Worm (Caenorhabditis elegans) whole organism, L1 larva: ENCODE data around the gene R13H4.2.
A peak's percentile ranks its signal among the peaks of the same experiment; 100 is the strongest.

Experiments
- C16A3.4 ChIP-seq: fragments of 150-350 bp; optimal IDR thresholded peaks from 2 replicates; lab custom pipeline; 2014; ENCODE audit warnings: missing biosample characterization, missing genetic modification characterization
- C34B4.2 ChIP-seq: sonication (generic microtip); optimal IDR thresholded peaks from 2 replicates; lab custom pipeline; 2017; ENCODE audit warnings: mild to moderate bottlenecking, missing genetic modification characterization, missing compliant biosample characterization
- Y116A8C.19 ChIP-seq: sonication (generic microtip); optimal IDR thresholded peaks from 2 replicates; lab custom pipeline; 2016; ENCODE audit warnings: missing compliant biosample characterization, missing genetic modification characterization, borderline replicate concordance
- alr-1 ChIP-seq: fragments of 200-800 bp; sonication (Bioruptor generic); optimal IDR thresholded peaks from 2 replicates; lab custom pipeline; 2018; ENCODE audit warnings: borderline replicate concordance, mild to moderate bottlenecking, missing genetic modification characterization, missing compliant biosample characterization
- aly-2 ChIP-seq: fragments of 150-350 bp; optimal IDR thresholded peaks from 2 replicates; lab custom pipeline; 2014; ENCODE audit warnings: missing biosample characterization, missing genetic modification characterization
- blmp-1 ChIP-seq: fragments of 150-350 bp; optimal IDR thresholded peaks from 2 replicates; lab custom pipeline; 2014; ENCODE audit warnings: missing biosample characterization, missing genetic modification characterization
- ceh-8 ChIP-seq: fragments of 200-800 bp; sonication (Bioruptor generic); optimal IDR thresholded peaks from 2 replicates; lab custom pipeline; 2018; ENCODE audit warnings: mild to moderate bottlenecking, missing genetic modification characterization, moderate library complexity, missing compliant biosample characterization
- ceh-82 ChIP-seq, 3 experiments: fragments of 150-350 bp in 1 of 3; sonication (generic microtip) in 2 of 3; optimal IDR thresholded peaks; 2 replicates each; lab custom pipeline; 2014 to 2017; ENCODE audit warnings: missing biosample characterization in 3 of 3, missing genetic modification characterization in 3 of 3
- ceh-90 ChIP-seq: sonication (generic microtip); optimal IDR thresholded peaks from 2 replicates; lab custom pipeline; 2016; ENCODE audit warnings: missing genetic modification characterization, missing compliant biosample characterization
- dpl-1 ChIP-seq, 3 experiments: fragments of 150-350 bp in 2 of 3; sonication (generic microtip) in 1 of 3; optimal IDR thresholded peaks; 2 replicates each; lab custom pipeline; 2014 to 2017; ENCODE audit warnings: missing biosample characterization in 3 of 3, missing genetic modification characterization in 3 of 3, missing genetic modification reagents in 3 of 3
- efl-1 ChIP-seq, 4 experiments: fragments of 150-350 bp; optimal IDR thresholded peaks in 3 of 4; peaks in 1 of 4; 1 replicate in 1 of 4; 2 replicates in 3 of 4; lab custom pipeline; 2014; ENCODE audit warnings: missing biosample characterization in 2 of 4, missing genetic modification characterization in 2 of 4, missing genetic modification reagents in 2 of 4
- efl-3 ChIP-seq: fragments of 200-800 bp; sonication (Bioruptor generic); optimal IDR thresholded peaks from 2 replicates; lab custom pipeline; 2018; ENCODE audit warnings: mild to moderate bottlenecking, missing genetic modification characterization, missing compliant biosample characterization
- egl-13 ChIP-seq: sonication (generic microtip); optimal IDR thresholded peaks from 2 replicates; lab custom pipeline; 2016; ENCODE audit warnings: missing genotype, missing genetic modification reagents, missing genetic modification characterization, missing compliant biosample characterization
- egl-27 ChIP-seq, 2 experiments: fragments of 150-350 bp in 1 of 2; sonication (generic microtip); optimal IDR thresholded peaks; 3 replicates each; lab custom pipeline; 2017 to 2018; ENCODE audit warnings: missing biosample characterization in 2 of 2, missing genetic modification characterization in 2 of 2, missing genetic modification reagents in 2 of 2
- ets-5 ChIP-seq: fragments of 200-800 bp; sonication (Bioruptor generic); IDR thresholded peaks from 2 replicates; pipeline ENCODE4 v1.3.6; 2022; ENCODE audit warnings: missing genetic modification characterization, missing compliant biosample characterization
- fkh-10 ChIP-seq: sonication (generic microtip); optimal IDR thresholded peaks from 2 replicates; lab custom pipeline; 2017; ENCODE audit warnings: missing biosample characterization, missing genetic modification reagents, missing genetic modification characterization
- fkh-8 ChIP-seq: sonication (generic microtip); optimal IDR thresholded peaks from 2 replicates; lab custom pipeline; 2016; ENCODE audit warnings: mild to moderate bottlenecking, missing genetic modification characterization, missing compliant biosample characterization
- fos-1 ChIP-seq: fragments of 150-350 bp; optimal IDR thresholded peaks from 2 replicates; lab custom pipeline; 2014; ENCODE audit warnings: missing biosample characterization, missing genetic modification characterization
- hpl-2 ChIP-seq: fragments of 150-350 bp; optimal IDR thresholded peaks from 2 replicates; lab custom pipeline; 2014; ENCODE audit warnings: missing biosample characterization, missing genetic modification reagents, missing genetic modification characterization
- irx-1 ChIP-seq: sonication (generic microtip); optimal IDR thresholded peaks from 2 replicates; lab custom pipeline; 2016; ENCODE audit warnings: missing genetic modification characterization, missing compliant biosample characterization
- isw-1 ChIP-seq: fragments of 200-800 bp; sonication (Bioruptor generic); IDR thresholded peaks from 2 replicates; pipeline ENCODE4 v1.3.6; 2022; ENCODE audit warnings: missing genetic modification characterization, missing compliant biosample characterization
- lin-14 ChIP-seq: fragments of 200-800 bp; sonication (Bioruptor generic); optimal IDR thresholded peaks from 2 replicates; lab custom pipeline; 2018; ENCODE audit warnings: mild to moderate bottlenecking, missing genetic modification characterization, moderate library complexity, missing compliant biosample characterization
- lin-15B ChIP-seq: fragments of 150-350 bp; sonication (generic microtip); optimal IDR thresholded peaks from 3 replicates; lab custom pipeline; 2014; ENCODE audit warnings: missing biosample characterization, missing genetic modification characterization
- mab-9 ChIP-seq: fragments of 200-800 bp; sonication (Bioruptor generic); IDR thresholded peaks from 2 replicates; pipeline ENCODE4 v1.3.6; 2022; ENCODE audit warnings: missing genetic modification reagents, missing genetic modification characterization, missing compliant biosample characterization
- mdl-1 ChIP-seq, 2 experiments: fragments of 150-350 bp; optimal IDR thresholded peaks; 2 replicates each; lab custom pipeline; 2014 to 2017; ENCODE audit warnings: missing biosample characterization in 2 of 2, missing genetic modification characterization in 2 of 2, inconsistent platforms in 1 of 2
- nhr-11 ChIP-seq: fragments of 150-350 bp; optimal IDR thresholded peaks from 2 replicates; lab custom pipeline; 2014; ENCODE audit warnings: missing biosample characterization, missing genetic modification characterization
- nhr-237 ChIP-seq: fragments of 150-350 bp; optimal IDR thresholded peaks from 2 replicates; lab custom pipeline; 2014; ENCODE audit warnings: missing biosample characterization, missing genetic modification characterization
- nhr-28 ChIP-seq: fragments of 150-350 bp; optimal IDR thresholded peaks from 2 replicates; lab custom pipeline; 2014; ENCODE audit warnings: missing biosample characterization, missing genetic modification characterization
- nhr-71 ChIP-seq: sonication (generic microtip); optimal IDR thresholded peaks from 2 replicates; lab custom pipeline; 2016; ENCODE audit warnings: mild to moderate bottlenecking, missing genetic modification characterization, moderate library complexity, missing compliant biosample characterization
- nhr-77 ChIP-seq: fragments of 150-350 bp; optimal IDR thresholded peaks from 2 replicates; lab custom pipeline; 2014; ENCODE audit warnings: missing biosample characterization, missing genetic modification characterization
- nhr-85 ChIP-seq: sonication (generic microtip); peaks from one replicate; lab custom pipeline; 2016; ENCODE audit warnings: missing genetic modification characterization, inconsistent platforms, missing compliant biosample characterization
- pqm-1 ChIP-seq: sonication (generic microtip); optimal IDR thresholded peaks from 3 replicates; lab custom pipeline; 2017; ENCODE audit warnings: missing biosample characterization, missing genetic modification characterization
- snpc-4 ChIP-seq: fragments of 150-350 bp; optimal IDR thresholded peaks from 2 replicates; lab custom pipeline; 2014; ENCODE audit warnings: missing biosample characterization, missing genetic modification characterization
- sptf-1 ChIP-seq: fragments of 150-350 bp; optimal IDR thresholded peaks from 2 replicates; lab custom pipeline; 2014; ENCODE audit warnings: missing biosample characterization, missing genetic modification characterization
- tbx-2 ChIP-seq: sonication (generic microtip); optimal IDR thresholded peaks from 2 replicates; lab custom pipeline; 2016; ENCODE audit warnings: missing genetic modification characterization, missing compliant biosample characterization
- unc-130 ChIP-seq: fragments of 150-350 bp; optimal IDR thresholded peaks from 2 replicates; lab custom pipeline; 2017; ENCODE audit warnings: missing biosample characterization, missing genetic modification characterization, inconsistent platforms
- unc-86 ChIP-seq: sonication (generic microtip); optimal IDR thresholded peaks from 2 replicates; lab custom pipeline; 2016; ENCODE audit warnings: missing genetic modification characterization, missing compliant biosample characterization
- unc-98 ChIP-seq: fragments of 200-800 bp; sonication (Bioruptor generic); IDR thresholded peaks from 2 replicates; pipeline ENCODE4 v1.3.6; 2022; ENCODE audit warnings: missing genetic modification characterization, missing compliant biosample characterization
- xbp-1 ChIP-seq: sonication (generic microtip); optimal IDR thresholded peaks from 2 replicates; lab custom pipeline; 2016; ENCODE audit warnings: missing genetic modification characterization, missing compliant biosample characterization
- zag-1 ChIP-seq: fragments of 150-350 bp; optimal IDR thresholded peaks from 2 replicates; lab custom pipeline; 2014; ENCODE audit warnings: missing biosample characterization, missing genetic modification characterization
- zip-4 ChIP-seq: fragments of 200-800 bp; sonication (Bioruptor generic); optimal IDR thresholded peaks from 2 replicates; lab custom pipeline; 2018; ENCODE audit warnings: mild to moderate bottlenecking, missing genetic modification characterization, moderate library complexity, missing compliant biosample characterization
- ztf-11 ChIP-seq, 2 experiments: sonication (generic microtip); optimal IDR thresholded peaks; 2 replicates each; lab custom pipeline; 2016 to 2017; ENCODE audit warnings: missing genetic modification characterization in 2 of 2, missing biosample characterization in 1 of 2, missing compliant biosample characterization in 1 of 2
- ztf-4 ChIP-seq: fragments of 150-350 bp; optimal IDR thresholded peaks from 2 replicates; lab custom pipeline; 2014; ENCODE audit warnings: missing biosample characterization, missing genetic modification characterization

The R13H4.2 gene

ce11 chrV:11861880-11862544, 25.8 kb downstream of the R13H4.2 start:
- TF ChIP-seq irx-1 (tag; lab: Kevin White, UChicago) (no peak), lin-15B (tag; lab: Kevin White, UChicago) (no peak), ceh-90 (tag; lab: Kevin White, UChicago) (no peak), mab-9 (GFP tag; lab: Robert Waterston, UW) (no peak), nhr-11 (tag; lab: Kevin White, UChicago) (no peak), sptf-1 (no peak), dpl-1 (GFP tag; optimal IDR thresholded peaks at IDR 0.05; lab: Kevin White, UChicago) (no peak), lin-14 (GFP tag; lab: Kevin White, UChicago) (peak; percentile 13), fos-1 (tag; lab: Kevin White, UChicago) (peak; percentile 10), nhr-71 (tag; lab: Kevin White, UChicago) (peak; percentile 31), C16A3.4 (tag; lab: Kevin White, UChicago) (no peak), fkh-10 (GFP tag; lab: Kevin White, UChicago) (no peak), tbx-2 (no peak), xbp-1 (no peak), mdl-1 (tag; optimal IDR thresholded peaks at IDR 0.05; lab: Kevin White, UChicago) (no peak), snpc-4 (tag; lab: Kevin White, UChicago) (no peak), alr-1 (tag; lab: Kevin White, UChicago) (no peak), nhr-237 (tag; lab: Kevin White, UChicago) (no peak), ets-5 (GFP tag; lab: Robert Waterston, UW) (no peak), egl-13 (tag; lab: Kevin White, UChicago) (no peak), nhr-77 (tag; lab: Kevin White, UChicago) (no peak), hpl-2 (no peak), ztf-4 (tag; lab: Kevin White, UChicago) (no peak), zip-4 (GFP tag; lab: Kevin White, UChicago) (no peak), nhr-28 (no peak), ceh-8 (GFP tag; lab: Kevin White, UChicago) (peak; percentile 63), unc-130 (tag; lab: Kevin White, UChicago) (no peak), blmp-1 (tag; lab: Kevin White, UChicago) (no peak), ztf-11 (tag; optimal IDR thresholded peaks at IDR 0.05; lab: Kevin White, UChicago) (no peak), Y116A8C.19 (tag; lab: Kevin White, UChicago) (no peak), fkh-8 (tag; lab: Kevin White, UChicago) (peak; percentile 36), nhr-85 (tag; lab: Kevin White, UChicago) (no peak), zag-1 (tag; lab: Kevin White, UChicago) (no peak), unc-86 (no peak)

- TF ChIP-seq aly-2 (tag; lab: Kevin White, UChicago) (no peak), lin-14 (GFP tag; lab: Kevin White, UChicago) (no peak), efl-1 (optimal IDR thresholded peaks at IDR 0.05; lab: Kevin White, UChicago) (no peak), efl-1 (GFP tag; optimal IDR thresholded peaks at IDR 0.05 in 1 of 2; lab: Kevin White, UChicago) (peak in 1 of 2 experiments; percentile 3)
- TF ChIP-seq, all 84 proteins: peak for 1
These were observed 26.6 kb downstream of the R13H4.2 start, which contains the start of gene R13H4.6 for ce11 chrV:11862817-11863216. Gene R13H4.6 (plus strand): TSS chrV:11863117.

ce11 chrV:11868142-11868541, 32.0 kb downstream of the R13H4.2 start, which contains the start of gene R13H4.7:
Gene R13H4.7 (minus strand): TSS chrV:11868242.
- TF ChIP-seq egl-27 (tag; optimal IDR thresholded peaks at IDR 0.05; lab: Kevin White, UChicago) (no peak), nhr-71 (tag; lab: Kevin White, UChicago) (no peak), lin-15B (tag; lab: Kevin White, UChicago) (no peak), unc-98 (GFP tag; lab: Robert Waterston, UW) (no peak), nhr-237 (tag; lab: Kevin White, UChicago) (no peak), efl-1 (optimal IDR thresholded peaks at IDR 0.05; lab: Kevin White, UChicago) (no peak), efl-1 (GFP tag; optimal IDR thresholded peaks at IDR 0.05 in 1 of 2; lab: Kevin White, UChicago) (no peak), fkh-10 (GFP tag; lab: Kevin White, UChicago) (no peak), egl-13 (tag; lab: Kevin White, UChicago) (no peak), sptf-1 (no peak), ceh-82 (tag; optimal IDR thresholded peaks at IDR 0.05; lab: Kevin White, UChicago) (no peak), ets-5 (GFP tag; lab: Robert Waterston, UW) (no peak), efl-3 (GFP tag; lab: Kevin White, UChicago) (no peak), pqm-1 (no peak), isw-1 (GFP tag; lab: Robert Waterston, UW) (no peak), xbp-1 (no peak), lin-14 (GFP tag; lab: Kevin White, UChicago) (no peak), unc-86 (no peak), Y116A8C.19 (tag; lab: Kevin White, UChicago) (no peak), C34B4.2 (tag; lab: Kevin White, UChicago) (no peak), nhr-28 (no peak)
